Fruit fly (Drosophila melanogaster) whole organism, embryonic: Measurements from ENCODE around the gene st.

Experiments used
- Awh ChIP-seq: fragments of 200-800 bp; sonication (Bioruptor generic); IDR thresholded peaks from 2 replicates; pipeline ENCODE4, ENCODE4 v1.3.6; 2022; ENCODE audit warnings: missing biosample characterization, missing genetic modification characterization
- CG10431 ChIP-seq: fragments of 200-800 bp; sonication (Bioruptor generic); optimal IDR thresholded peaks from 3 replicates; lab custom pipeline; 2018; ENCODE audit warnings: missing biosample characterization, mild to moderate bottlenecking, missing genetic modification characterization
- CG10462 ChIP-seq: fragments of 200-800 bp; sonication (Bioruptor generic); optimal IDR thresholded peaks from 2 replicates; lab custom pipeline; 2016; ENCODE audit warnings: missing biosample characterization, missing genetic modification characterization
- CG11696 ChIP-seq: fragments of 200-800 bp; sonication (Bioruptor generic); IDR thresholded peaks from 2 replicates; pipeline ENCODE4 v1.3.6; 2022; ENCODE audit warnings: missing biosample characterization, missing genetic modification characterization
- CG12071 ChIP-seq: fragments of 200-800 bp; sonication (Bioruptor generic); optimal IDR thresholded peaks from 3 replicates; lab custom pipeline; 2018; ENCODE audit warnings: missing biosample characterization, mild to moderate bottlenecking, missing genetic modification characterization
- CG12659 ChIP-seq: fragments of 200-800 bp; sonication (Bioruptor generic); optimal IDR thresholded peaks from 3 replicates; lab custom pipeline; 2017; ENCODE audit warnings: mild to moderate bottlenecking, missing biosample characterization, missing genetic modification reagents, missing genetic modification characterization
- CG13424 ChIP-seq: fragments of 200-800 bp; sonication (Bioruptor generic); optimal IDR thresholded peaks from 2 replicates; lab custom pipeline; 2019; ENCODE audit warnings: missing biosample characterization, mild to moderate bottlenecking, missing genetic modification characterization, moderate library complexity
- CG14014 ChIP-seq: fragments of 200-800 bp; sonication (Bioruptor generic); IDR thresholded peaks from 2 replicates; pipeline ENCODE4 v1.3.6; 2022; ENCODE audit warnings: missing biosample characterization, missing genetic modification characterization
- CG14710 ChIP-seq: fragments of 200-800 bp; sonication (Bioruptor generic); optimal IDR thresholded peaks from 3 replicates; lab custom pipeline; 2019; ENCODE audit warnings: missing biosample characterization, mild to moderate bottlenecking, missing genetic modification characterization, moderate library complexity
- CG15479 ChIP-seq: fragments of 200-800 bp; sonication (Bioruptor generic); optimal IDR thresholded peaks from 3 replicates; lab custom pipeline; 2019; ENCODE audit warnings: missing biosample characterization, mild to moderate bottlenecking, missing genetic modification characterization, moderate library complexity
- CG18619 ChIP-seq: fragments of 200-800 bp; sonication (Bioruptor generic); optimal IDR thresholded peaks from 3 replicates; lab custom pipeline; 2017; ENCODE audit warnings: missing biosample characterization, mild to moderate bottlenecking, missing genetic modification characterization
- CG18764 ChIP-seq: fragments of 200-800 bp; sonication (Bioruptor generic); optimal IDR thresholded peaks from 3 replicates; lab custom pipeline; 2016; ENCODE audit warnings: missing biosample characterization, missing genetic modification characterization
- CG2116 ChIP-seq: fragments of 200-800 bp; sonication (Bioruptor generic); optimal IDR thresholded peaks from 3 replicates; lab custom pipeline; 2018; ENCODE audit warnings: missing biosample characterization, mild to moderate bottlenecking, missing genetic modification characterization
- CG3407 ChIP-seq: fragments of 200-800 bp; sonication (Bioruptor generic); optimal IDR thresholded peaks from 2 replicates; lab custom pipeline; 2018; ENCODE audit warnings: missing biosample characterization, mild to moderate bottlenecking, missing genetic modification characterization
- CG34422 ChIP-seq: fragments of 200-800 bp; sonication (Bioruptor generic); IDR thresholded peaks from 3 replicates; pipeline ENCODE4 v1.3.6; 2022; ENCODE audit warnings: missing biosample characterization, missing genetic modification characterization
- CG3847 ChIP-seq: fragments of 200-800 bp; sonication (Bioruptor generic); IDR thresholded peaks from 2 replicates; pipeline ENCODE4 v1.3.6; 2022; ENCODE audit warnings: missing biosample characterization, missing genetic modification characterization
- CG3995 ChIP-seq: fragments of 200-800 bp; sonication (Bioruptor generic); optimal IDR thresholded peaks from 3 replicates; lab custom pipeline; 2016; ENCODE audit warnings: missing biosample characterization, missing genetic modification characterization
- CG4617 ChIP-seq: fragments of 200-800 bp; sonication (Bioruptor generic); optimal IDR thresholded peaks from 3 replicates; lab custom pipeline; 2016; ENCODE audit warnings: missing biosample characterization, missing genetic modification characterization, borderline replicate concordance
- CG4854 ChIP-seq: fragments of 200-800 bp; sonication (Bioruptor generic); optimal IDR thresholded peaks from 2 replicates; lab custom pipeline; 2016; ENCODE audit warnings: missing biosample characterization, missing genetic modification characterization, inconsistent platforms
- CG6272 ChIP-seq: fragments of 200-800 bp; sonication (Bioruptor generic); IDR thresholded peaks from 2 replicates; pipeline ENCODE4 v1.3.6; 2022; ENCODE audit warnings: missing biosample characterization, missing genetic modification characterization
- CG8290 ChIP-seq, 3 experiments: fragments of 200-800 bp; sonication (Bioruptor generic); optimal IDR thresholded peaks; 2 replicates each; lab custom pipeline; 2016 to 2019; ENCODE audit warnings: missing biosample characterization in 3 of 3, missing genetic modification characterization in 3 of 3, mild to moderate bottlenecking in 2 of 3, moderate library complexity in 1 of 3
- Dp ChIP-seq: fragments of 200-800 bp; sonication (Bioruptor generic); optimal IDR thresholded peaks from 2 replicates; lab custom pipeline; 2018; ENCODE audit warnings: missing biosample characterization, mild to moderate bottlenecking, missing genetic modification characterization, moderate library complexity
- E2f1 ChIP-seq: fragments of 200-800 bp; sonication (Bioruptor generic); IDR thresholded peaks from 2 replicates; pipeline ENCODE4 v1.3.6; 2022; ENCODE audit warnings: missing biosample characterization, missing genetic modification characterization
- Gug ChIP-seq: fragments of 200-800 bp; sonication (Bioruptor generic); IDR thresholded peaks from 4 replicates; pipeline ENCODE4 v1.3.6; 2022; ENCODE audit warnings: missing biosample characterization, missing genetic modification characterization
- Hmr ChIP-seq: fragments of 200-800 bp; sonication (Bioruptor generic); optimal IDR thresholded peaks from 3 replicates; lab custom pipeline; 2017; ENCODE audit warnings: mild to moderate bottlenecking, missing biosample characterization, missing genetic modification reagents, missing genetic modification characterization
- Kr ChIP-seq: fragments of 200-800 bp; sonication (Bioruptor generic); optimal IDR thresholded peaks from 2 replicates; lab custom pipeline; 2017; ENCODE audit warnings: missing biosample characterization, mild to moderate bottlenecking, missing genetic modification characterization
- MESR4 ChIP-seq: fragments of 200-800 bp; sonication (Bioruptor generic); optimal IDR thresholded peaks from 2 replicates; lab custom pipeline; 2018; ENCODE audit warnings: missing biosample characterization, mild to moderate bottlenecking, missing genetic modification characterization, moderate library complexity
- Myb ChIP-seq: fragments of 200-800 bp; sonication (Bioruptor generic); optimal IDR thresholded peaks from 2 replicates; lab custom pipeline; 2016; ENCODE audit warnings: missing biosample characterization, missing genetic modification characterization
- Oaz ChIP-seq: fragments of 200-800 bp; sonication (Bioruptor generic); IDR thresholded peaks from 2 replicates; pipeline ENCODE4 v1.3.6; 2022; ENCODE audit warnings: missing biosample characterization, missing genetic modification characterization
- Oli ChIP-seq: fragments of 200-800 bp; sonication (Bioruptor generic); optimal IDR thresholded peaks from 2 replicates; lab custom pipeline; 2018; ENCODE audit warnings: missing biosample characterization, mild to moderate bottlenecking, missing genetic modification characterization, moderate library complexity
- Rfx ChIP-seq: fragments of 200-800 bp; sonication (Bioruptor generic); IDR thresholded peaks from 2 replicates; pipeline ENCODE4 v1.3.6; 2022; ENCODE audit warnings: missing biosample characterization, missing genetic modification characterization
- Scr ChIP-seq: fragments of 200-800 bp; sonication (Bioruptor generic); IDR thresholded peaks from 2 replicates; pipeline ENCODE4 v1.3.6; 2022; ENCODE audit warnings: missing biosample characterization, missing genetic modification characterization; ENCODE audit not compliant: partially characterized antibody
- Spps ChIP-seq: fragments of 200-800 bp; sonication (Bioruptor generic); optimal IDR thresholded peaks from 2 replicates; lab custom pipeline; 2018; ENCODE audit warnings: missing biosample characterization, mild to moderate bottlenecking, missing genetic modification characterization
- Stat92E ChIP-seq, 3 experiments: fragments of >200 bp in 2 of 3; fragments of 200-800 bp in 1 of 3; sonication (Bioruptor generic) in 1 of 3; optimal IDR thresholded peaks; 2 replicates each; lab custom pipeline; 2017 to 2019; ENCODE audit warnings: missing biosample characterization in 3 of 3, missing genetic modification characterization in 3 of 3, mild to moderate bottlenecking in 1 of 3, moderate library complexity in 1 of 3
- ase ChIP-seq: fragments of 200-800 bp; sonication (Bioruptor generic); IDR thresholded peaks from 3 replicates; pipeline ENCODE4 v1.3.6; 2022; ENCODE audit warnings: missing biosample characterization, missing genetic modification characterization
- ash1 ChIP-seq: fragments of 200-800 bp; sonication (Bioruptor generic); optimal IDR thresholded peaks from 2 replicates; lab custom pipeline; 2018; ENCODE audit warnings: missing biosample characterization, mild to moderate bottlenecking, missing genetic modification characterization
- chif ChIP-seq, 2 experiments: fragments of 200-800 bp; sonication (Bioruptor generic); optimal IDR thresholded peaks; 3 replicates each; lab custom pipeline; 2016; ENCODE audit warnings: missing biosample characterization in 2 of 2, missing genetic modification characterization in 2 of 2
- dm ChIP-seq: fragments of 200-800 bp; sonication (Bioruptor generic); optimal IDR thresholded peaks from 3 replicates; lab custom pipeline; 2016; ENCODE audit warnings: missing biosample characterization, missing genetic modification characterization
- dmrt99B ChIP-seq: fragments of 200-800 bp; sonication (Bioruptor generic); optimal IDR thresholded peaks from 2 replicates; lab custom pipeline; 2018; ENCODE audit warnings: missing biosample characterization, mild to moderate bottlenecking, missing genetic modification characterization, moderate library complexity
- dysf ChIP-seq: fragments of 200-800 bp; sonication (Bioruptor generic); IDR thresholded peaks from 3 replicates; pipeline ENCODE4 v1.3.6; 2022; ENCODE audit warnings: missing biosample characterization, missing genetic modification characterization
- fu2 ChIP-seq: fragments of 200-800 bp; sonication (Bioruptor generic); optimal IDR thresholded peaks from 2 replicates; lab custom pipeline; 2016; ENCODE audit warnings: missing biosample characterization, missing genetic modification characterization
- gsb ChIP-seq: fragments of 200-800 bp; sonication (Bioruptor generic); IDR thresholded peaks from 2 replicates; pipeline ENCODE4 v1.3.6; 2022; ENCODE audit warnings: missing biosample characterization, missing genetic modification characterization
- her ChIP-seq: fragments of 200-800 bp; sonication (Bioruptor generic); optimal IDR thresholded peaks from 2 replicates; lab custom pipeline; 2016; ENCODE audit warnings: missing biosample characterization, missing genetic modification characterization
- nau ChIP-seq: fragments of 200-800 bp; sonication (Bioruptor generic); optimal IDR thresholded peaks from 3 replicates; lab custom pipeline; 2017; ENCODE audit warnings: missing biosample characterization, mild to moderate bottlenecking, missing genetic modification characterization, missing genetic modification reagents
- pho ChIP-seq: fragments of 200-800 bp; sonication (Bioruptor generic); optimal IDR thresholded peaks from 2 replicates; lab custom pipeline; 2016; ENCODE audit warnings: missing biosample characterization, missing genetic modification characterization
- sc ChIP-seq, 3 experiments: fragments of >200 bp in 2 of 3; fragments of 200-800 bp in 1 of 3; sonication (Bioruptor generic) in 1 of 3; optimal IDR thresholded peaks; 2 replicates in 2 of 3; 3 replicates in 1 of 3; lab custom pipeline; 2017; ENCODE audit warnings: mild to moderate bottlenecking in 1 of 3, missing biosample characterization in 1 of 3, missing genetic modification characterization in 1 of 3, missing genetic modification reagents in 1 of 3
- schlank ChIP-seq: fragments of 200-800 bp; sonication (Bioruptor generic); optimal IDR thresholded peaks from 2 replicates; lab custom pipeline; 2018; ENCODE audit warnings: missing biosample characterization, mild to moderate bottlenecking, missing genetic modification characterization
- tin ChIP-seq: fragments of 200-800 bp; sonication (Bioruptor generic); optimal IDR thresholded peaks from 3 replicates; lab custom pipeline; 2016; ENCODE audit warnings: missing biosample characterization, missing genetic modification characterization
- zen2 ChIP-seq: fragments of 200-800 bp; sonication (Bioruptor generic); IDR thresholded peaks from 3 replicates; pipeline ENCODE4 v1.3.6; 2022; ENCODE audit warnings: missing biosample characterization, missing genetic modification characterization; ENCODE audit not compliant: partially characterized antibody

The st gene

DNA sequence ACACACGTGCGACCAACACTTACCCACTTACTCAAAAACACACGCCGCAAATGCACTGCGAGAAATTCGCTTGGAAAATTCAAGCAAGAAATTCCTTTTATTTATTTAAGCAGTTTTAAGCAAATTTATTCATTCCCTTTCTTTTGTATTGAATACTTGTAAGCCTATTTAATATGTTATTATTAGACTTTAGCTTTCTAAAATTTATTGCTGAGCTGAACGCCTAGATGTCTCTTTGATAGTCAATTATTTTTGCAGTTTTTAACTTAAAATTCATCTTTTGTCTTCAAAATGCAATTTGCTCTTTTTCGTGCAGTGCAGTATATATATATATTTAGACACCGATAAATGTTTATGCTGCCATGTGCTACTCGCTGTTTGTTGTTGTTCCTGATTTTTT lies 36.5 kb downstream of the st start (continued):
- TF ChIP-seq CG4854 (GFP tag; lab: Kevin White, UChicago) (peak; percentile 58), gsb (GFP tag; lab: Robert Waterston, UW) (peak; percentile 57), CG18764 (GFP tag; lab: Kevin White, UChicago) (peak; percentile 59), CG18619 (GFP tag; lab: Kevin White, UChicago) (peak; percentile 81), tin (GFP tag; lab: Kevin White, UChicago) (peak; percentile 79), CG3847 (peak; percentile 63), Scr (no peak), Awh (GFP tag; lab: Robert Waterston, UW) (no peak), zen2 (GFP tag; lab: Robert Waterston, UW) (no peak), dm (GFP tag; lab: Kevin White, UChicago) (peak; percentile 49), ash1 (no peak), MESR4 (GFP tag; lab: Kevin White, UChicago) (no peak), CG12659 (peak; percentile 85), Dp (no peak), chif (GFP tag; optimal IDR thresholded peaks at IDR 0.05; lab: Kevin White, UChicago) (peak; percentile 78), fu2 (GFP tag; lab: Kevin White, UChicago) (peak; percentile 56), Oli (tag; lab: Kevin White, UChicago) (peak; percentile 89), schlank (tag; lab: Kevin White, UChicago) (peak; percentile 38), CG15479 (no peak), CG2116 (peak; percentile 22), dysf (peak; percentile 87), Hmr (GFP tag; lab: Kevin White, UChicago) (peak; percentile 83), CG3407 (GFP tag; lab: Kevin White, UChicago) (peak; percentile 73), Myb (peak; percentile 31), CG14710 (tag; lab: Kevin White, UChicago) (peak; percentile 85), dmrt99B (tag; lab: Kevin White, UChicago) (peak; percentile 86), nau (GFP tag; lab: Kevin White, UChicago) (peak; percentile 84), CG4617 (peak; percentile 37), sc (optimal IDR thresholded peaks at IDR 0.05; lab: Kevin White, UChicago) (no peak), sc (GFP tag; optimal IDR thresholded peaks at IDR 0.05; lab: Kevin White, UChicago) (peak; percentile 68), her (peak; percentile 27), Rfx (GFP tag; lab: Robert Waterston, UW) (peak; percentile 76), CG14014 (GFP tag; lab: Robert Waterston, UW) (peak; percentile 65; the same call in 1 of the 2 replicates), E2f1 (GFP tag; lab: Robert Waterston, UW) (peak; percentile 54), CG10462 (GFP tag; lab: Kevin White, UChicago) (peak; percentile 67), ase (GFP tag; lab: Robert Waterston, UW) (0 out of 3 replicates have a peak, but pooled peaks have one; percentile 40), CG10431 (GFP tag; lab: Kevin White, UChicago) (peak; percentile 31), Gug (GFP tag; lab: Robert Waterston, UW) (peak; percentile 47; the same call in 2 of the 4 replicates), CG12071 (GFP tag; lab: Kevin White, UChicago) (peak; percentile 35), pho (GFP tag; lab: Kevin White, UChicago) (peak; percentile 54), CG11696 (GFP tag; lab: Robert Waterston, UW) (no peak), CG6272 (GFP tag; lab: Robert Waterston, UW) (0 out of 2 replicates have a peak, but pooled peaks have one; percentile 27), CG13424 (peak; percentile 88), Spps (tag; lab: Kevin White, UChicago) (peak; percentile 73), Kr (GFP tag; lab: Kevin White, UChicago) (no peak), CG34422 (peak; percentile 69; the same call in 1 of the 3 replicates), CG8290 (GFP tag; optimal IDR thresholded peaks at IDR 0.05; lab: Kevin White, UChicago) (no peak), CG8290 (tag; optimal IDR thresholded peaks at IDR 0.05; lab: Kevin White, UChicago) (no peak), Stat92E (GFP tag; optimal IDR thresholded peaks at IDR 0.05; lab: Kevin White, UChicago) (no peak), CG3995 (GFP tag; lab: Kevin White, UChicago) (peak; percentile 15), Oaz (peak; percentile 65)
